Fruit fly (Drosophila melanogaster) S2 (cell line): ENCODE measurements around the gene CG8379.

Experiments
- CG8478 ChIP-seq: fragments of >200 bp; optimal IDR thresholded peaks from 2 replicates; lab custom pipeline; 2018
- CTCF ChIP-seq, 2 experiments: fragments of >200 bp; optimal IDR thresholded peaks; 2 replicates each; lab custom pipeline; 2018

DNA sequence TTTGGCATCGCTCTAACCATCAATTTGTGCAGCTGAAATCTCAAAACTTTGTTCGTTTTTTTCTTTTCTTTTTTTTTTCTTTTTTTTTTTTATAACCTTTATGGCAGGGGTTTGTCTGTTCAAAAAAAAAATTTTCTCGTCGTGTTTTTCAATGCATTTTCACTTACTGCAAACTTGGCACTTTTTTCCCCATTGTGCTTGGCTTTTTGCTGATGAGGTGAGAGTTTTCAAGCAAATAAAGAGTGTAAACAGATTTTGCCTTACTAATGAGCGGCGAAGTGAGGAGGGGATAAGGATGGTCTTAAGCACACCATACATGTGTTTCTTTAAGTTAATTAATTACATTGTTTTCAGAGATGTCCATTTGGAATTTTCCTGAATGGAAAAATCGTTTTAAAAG, 32.0 kb downstream of the CG8379 start:
- TF ChIP-seq CG8478, result no peak
- TF ChIP-seq CTCF (optimal IDR thresholded peaks at IDR 0.05; lab: Kevin White, UChicago), result no peak
